Worm (Caenorhabditis elegans) whole organism, L2 larva: Measurements from ENCODE around the gene slc-25A18.2.

Experiments
- F13H6.1 ChIP-seq: sonication (generic microtip); optimal IDR thresholded peaks from 2 replicates; lab custom pipeline; 2016; ENCODE audit warnings: missing genetic modification characterization, missing compliant biosample characterization
- Y55F3AM.14 ChIP-seq: fragments of 200-800 bp; sonication (Bioruptor generic); optimal IDR thresholded peaks from 2 replicates; lab custom pipeline; 2018; ENCODE audit warnings: mild to moderate bottlenecking, missing genetic modification characterization, missing compliant biosample characterization
- alr-1 ChIP-seq: fragments of 150-350 bp; optimal IDR thresholded peaks from 2 replicates; lab custom pipeline; 2014; ENCODE audit warnings: missing biosample characterization, missing genetic modification characterization
- aly-2 ChIP-seq: fragments of 150-350 bp; optimal IDR thresholded peaks from 2 replicates; lab custom pipeline; 2014; ENCODE audit warnings: missing biosample characterization, missing genetic modification characterization
- blmp-1 ChIP-seq: sonication (generic microtip); optimal IDR thresholded peaks from 2 replicates; lab custom pipeline; 2017; ENCODE audit warnings: missing genetic modification characterization, mild to moderate bottlenecking, missing compliant biosample characterization, antibody characterized with exemption, moderate library complexity; ENCODE audit not compliant: insufficient read depth
- ceh-16 ChIP-seq: fragments of 150-350 bp; optimal IDR thresholded peaks from 2 replicates; lab custom pipeline; 2014; ENCODE audit warnings: missing biosample characterization, missing genetic modification characterization
- ceh-82 ChIP-seq: fragments of 150-350 bp; optimal IDR thresholded peaks from 2 replicates; lab custom pipeline; 2014; ENCODE audit warnings: missing biosample characterization, missing genetic modification characterization
- crh-2 ChIP-seq: sonication (generic microtip); optimal IDR thresholded peaks from 2 replicates; lab custom pipeline; 2017; ENCODE audit warnings: missing biosample characterization, missing genetic modification characterization
- dmd-4 ChIP-seq: sonication (generic microtip); optimal IDR thresholded peaks from 2 replicates; lab custom pipeline; 2017; ENCODE audit warnings: missing biosample characterization, missing genetic modification characterization
- elt-1 ChIP-seq: fragments of 150-350 bp; optimal IDR thresholded peaks from 2 replicates; lab custom pipeline; 2014; ENCODE audit warnings: missing biosample characterization, missing genetic modification characterization
- elt-3 ChIP-seq: sonication (generic microtip); optimal IDR thresholded peaks from 2 replicates; lab custom pipeline; 2017; ENCODE audit warnings: missing biosample characterization, missing genetic modification characterization
- fos-1 ChIP-seq: fragments of 150-350 bp; optimal IDR thresholded peaks from 2 replicates; lab custom pipeline; 2014; ENCODE audit warnings: missing biosample characterization, missing genetic modification characterization
- gmeb-1 ChIP-seq: fragments of 150-350 bp; optimal IDR thresholded peaks from 2 replicates; lab custom pipeline; 2014; ENCODE audit warnings: missing biosample characterization, missing genetic modification characterization
- lin-13 ChIP-seq: fragments of 150-350 bp; optimal IDR thresholded peaks from 2 replicates; lab custom pipeline; 2014; ENCODE audit warnings: missing biosample characterization, missing genetic modification reagents, missing genetic modification characterization
- lsy-2 ChIP-seq, 2 experiments: fragments of 150-350 bp in 1 of 2; sonication (generic microtip) in 1 of 2; optimal IDR thresholded peaks; 2 replicates each; lab custom pipeline; 2014 to 2017; ENCODE audit warnings: missing biosample characterization in 2 of 2, missing genetic modification characterization in 2 of 2
- mdl-1 ChIP-seq, 2 experiments: fragments of 150-350 bp in 1 of 2; sonication (generic microtip) in 1 of 2; optimal IDR thresholded peaks; 2 replicates each; lab custom pipeline; 2017; ENCODE audit warnings: missing biosample characterization in 2 of 2, missing genetic modification characterization in 2 of 2
- nhr-10 ChIP-seq: sonication (generic microtip); optimal IDR thresholded peaks from 2 replicates; lab custom pipeline; 2017; ENCODE audit warnings: missing biosample characterization, missing genetic modification characterization
- nhr-129 ChIP-seq: fragments of 150-350 bp; optimal IDR thresholded peaks from 2 replicates; lab custom pipeline; 2014; ENCODE audit warnings: missing biosample characterization, missing genetic modification characterization
- nhr-21 ChIP-seq: fragments of 150-350 bp; optimal IDR thresholded peaks from 2 replicates; lab custom pipeline; 2014; ENCODE audit warnings: missing biosample characterization, missing genetic modification characterization
- nhr-23 ChIP-seq: fragments of 150-350 bp; optimal IDR thresholded peaks from 2 replicates; lab custom pipeline; 2014; ENCODE audit warnings: missing biosample characterization, missing genetic modification reagents, missing genetic modification characterization
- nhr-237 ChIP-seq: fragments of 150-350 bp; optimal IDR thresholded peaks from 2 replicates; lab custom pipeline; 2014; ENCODE audit warnings: missing biosample characterization, missing genetic modification characterization
- nhr-25 ChIP-seq: fragments of 150-350 bp; sonication (generic microtip); optimal IDR thresholded peaks from 3 replicates; lab custom pipeline; 2014; ENCODE audit warnings: missing biosample characterization, missing genetic modification characterization
- nhr-6 ChIP-seq: fragments of 150-350 bp; optimal IDR thresholded peaks from 2 replicates; lab custom pipeline; 2014; ENCODE audit warnings: missing biosample characterization, missing genetic modification characterization
- peb-1 ChIP-seq: fragments of 150-350 bp; optimal IDR thresholded peaks from 2 replicates; lab custom pipeline; 2014; ENCODE audit warnings: missing biosample characterization, missing genetic modification characterization
- sem-4 ChIP-seq: fragments of 150-350 bp; optimal IDR thresholded peaks from 2 replicates; lab custom pipeline; 2014; ENCODE audit warnings: missing biosample characterization, missing genetic modification reagents, missing genetic modification characterization
- sma-9 ChIP-seq, 2 experiments: fragments of 150-350 bp in 1 of 2; sonication (generic microtip) in 1 of 2; optimal IDR thresholded peaks; 2 replicates each; lab custom pipeline; 2014 to 2016; ENCODE audit warnings: missing genetic modification characterization in 2 of 2, mild to moderate bottlenecking in 1 of 2, missing biosample characterization in 1 of 2, missing compliant biosample characterization in 1 of 2, missing genetic modification reagents in 1 of 2, moderate library complexity in 1 of 2
- snpc-4 ChIP-seq: fragments of 150-350 bp; optimal IDR thresholded peaks from 2 replicates; lab custom pipeline; 2014; ENCODE audit warnings: missing biosample characterization, missing genetic modification characterization
- unc-39 ChIP-seq: fragments of 150-350 bp; optimal IDR thresholded peaks from 2 replicates; lab custom pipeline; 2014; ENCODE audit warnings: missing biosample characterization, missing genetic modification characterization
- unc-55 ChIP-seq: fragments of 150-350 bp; sonication (generic microtip); optimal IDR thresholded peaks from 3 replicates; lab custom pipeline; 2014; ENCODE audit warnings: missing biosample characterization, missing genetic modification reagents, missing genetic modification characterization
- ztf-1 ChIP-seq: fragments of 200-800 bp; sonication (Bioruptor generic); conservative IDR thresholded peaks from 2 replicates; pipeline ENCODE4 v1.3.6; 2022; ENCODE audit warnings: missing genetic modification characterization, missing compliant biosample characterization
- ztf-11 ChIP-seq: sonication (generic microtip); optimal IDR thresholded peaks from 2 replicates; lab custom pipeline; 2017; ENCODE audit warnings: missing biosample characterization, missing genetic modification characterization
- ztf-4 ChIP-seq: fragments of 150-350 bp; optimal IDR thresholded peaks from 2 replicates; lab custom pipeline; 2014; ENCODE audit warnings: missing biosample characterization, missing genetic modification characterization

slc-25A18.2 gene

ce11 chrIV:7512617-7513233, 37.9 kb downstream of the slc-25A18.2 start, which contains the start of the genes plc-4 and R05G6.4 (continued):
- TF ChIP-seq ceh-16 (tag; lab: Kevin White, UChicago) (no peak), ztf-4 (tag; lab: Kevin White, UChicago) (no peak), dmd-4 (no peak), nhr-21 (no peak), nhr-25 (tag; lab: Kevin White, UChicago) (peak; percentile 18), nhr-23 (tag; lab: Kevin White, UChicago) (no peak), unc-55 (GFP tag; lab: Kevin White, UChicago) (peak; percentile 49), ztf-1 (GFP tag; lab: Robert Waterston, UW) (no peak), mdl-1 (tag; optimal IDR thresholded peaks at IDR 0.05; lab: Kevin White, UChicago) (no peak), nhr-129 (peak; percentile 65), blmp-1 (tag; lab: Kevin White, UChicago) (no peak)
- TF ChIP-seq, all 48 proteins: peak for 9

ce11 chrIV:7516167-7516566, 41.3 kb downstream of the slc-25A18.2 start, which contains the start of the genes R05G6.9 and R05G6.3:
TSS of gene R05G6.9 (minus strand) at chrIV:7516267.
TSS of gene R05G6.3 (plus strand) at chrIV:7516552.
- TF ChIP-seq ceh-82 (tag; lab: Kevin White, UChicago): no peak
- TF ChIP-seq alr-1: no peak
- TF ChIP-seq ztf-4 (tag; lab: Kevin White, UChicago): no peak
- no peak for TF ChIP-seq snpc-4 (tag; lab: Kevin White, UChicago)
- TF ChIP-seq sma-9 (GFP tag; optimal IDR thresholded peaks at IDR 0.05; lab: Kevin White, UChicago): no peak
- TF ChIP-seq sma-9 (tag; optimal IDR thresholded peaks at IDR 0.05; lab: Kevin White, UChicago): no peak

ce11 chrIV:7520258-7520657, 45.4 kb downstream of the slc-25A18.2 start:
- no peak for TF ChIP-seq Y55F3AM.14 (GFP tag; lab: Kevin White, UChicago)
- TF ChIP-seq fos-1 (tag; lab: Kevin White, UChicago): peak; percentile 58
- TF ChIP-seq, all 48 proteins: peak for 1

- TF ChIP-seq crh-2 (tag; lab: Kevin White, UChicago) (peak; percentile 6), sma-9 (GFP tag; optimal IDR thresholded peaks at IDR 0.05; lab: Kevin White, UChicago) (peak; percentile 7), sma-9 (tag; optimal IDR thresholded peaks at IDR 0.05; lab: Kevin White, UChicago) (no peak), aly-2 (tag; lab: Kevin White, UChicago) (no peak)
Observed at ce11 chrIV:7520841-7521240, 46.0 kb downstream of the slc-25A18.2 start.

- TF ChIP-seq nhr-129 (no peak), unc-55 (GFP tag; lab: Kevin White, UChicago) (no peak), fos-1 (tag; lab: Kevin White, UChicago) (no peak), blmp-1 (tag; lab: Kevin White, UChicago) (no peak), peb-1 (tag; lab: Kevin White, UChicago) (no peak), ztf-1 (GFP tag; lab: Robert Waterston, UW) (no peak), gmeb-1 (no peak), nhr-6 (tag; lab: Kevin White, UChicago) (no peak), elt-3 (tag; lab: Kevin White, UChicago) (no peak), nhr-10 (tag; lab: Kevin White, UChicago) (no peak), elt-1 (tag; lab: Kevin White, UChicago) (no peak), snpc-4 (tag; lab: Kevin White, UChicago) (no peak), crh-2 (tag; lab: Kevin White, UChicago) (no peak)
Observed at ce11 chrIV:7521591-7521990, 46.8 kb downstream of the slc-25A18.2 start.

ce11 chrIV:7523744-7524143, 48.9 kb downstream of the slc-25A18.2 start:
- no peak for TF ChIP-seq F13H6.1 (tag; lab: Kevin White, UChicago)
- no peak for TF ChIP-seq nhr-237 (tag; lab: Kevin White, UChicago)
- no peak for TF ChIP-seq sem-4 (tag; lab: Kevin White, UChicago)
- TF ChIP-seq nhr-6 (tag; lab: Kevin White, UChicago): no peak
- TF ChIP-seq lin-13 (GFP tag; lab: Kevin White, UChicago): no peak
- no peak for TF ChIP-seq ztf-11
- no peak for TF ChIP-seq unc-39 (tag; lab: Kevin White, UChicago)
- no peak for TF ChIP-seq lsy-2 (tag; optimal IDR thresholded peaks at IDR 0.05; lab: Kevin White, UChicago)
